Fruit fly (Drosophila melanogaster) S2 (cell line): ENCODE results near the gene CG45073.

ENCODE experiments used
- CG8478 ChIP-seq: fragments of >200 bp; optimal IDR thresholded peaks from 2 replicates; lab custom pipeline; 2018
- CTCF ChIP-seq, 2 experiments: fragments of >200 bp; optimal IDR thresholded peaks; 2 replicates each; lab custom pipeline; 2018

DNA sequence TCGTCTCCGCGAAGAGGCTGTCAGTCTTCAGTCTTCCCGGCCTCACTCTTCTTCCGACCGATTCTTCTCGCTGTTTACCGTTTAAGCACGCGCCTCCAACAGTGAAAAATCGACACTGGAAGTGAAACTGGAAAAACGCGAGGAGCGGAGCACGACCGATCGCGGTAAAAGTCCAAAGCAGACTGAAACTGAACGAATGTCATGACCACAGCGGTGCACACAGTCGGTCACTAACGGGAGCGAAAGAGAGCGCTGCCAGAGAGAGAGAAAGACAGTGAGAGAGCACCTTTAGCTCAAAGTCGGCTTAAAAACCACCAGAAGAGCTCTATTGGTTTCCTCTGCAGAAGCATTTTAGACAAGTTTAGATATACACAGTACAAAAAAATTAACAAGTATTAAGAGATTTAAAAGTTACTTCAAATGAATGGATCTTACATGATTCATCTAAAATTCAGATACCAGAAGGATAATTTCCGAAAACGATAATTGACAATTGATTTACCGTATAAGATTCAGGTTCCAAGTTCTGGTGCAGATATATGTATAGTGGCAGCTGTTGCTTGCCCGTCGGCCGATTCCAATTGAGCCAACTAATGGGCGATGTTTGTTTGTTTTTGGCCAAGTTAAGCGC, 35.9 kb upstream of the CG45073 start, which contains the start of gene CG11498:
- TF ChIP-seq CTCF (optimal IDR thresholded peaks at IDR 0.05; lab: Kevin White, UChicago) = no peak
- TF ChIP-seq CG8478 = no peak
